Worm (Caenorhabditis elegans) whole organism, L4/young adult: ENCODE measurements around the gene C15H9.2.

Experiments used
- W03F9.2 ChIP-seq: fragments of 150-350 bp; optimal IDR thresholded peaks from 2 replicates; lab custom pipeline; 2014; ENCODE audit warnings: missing biosample characterization, missing genetic modification characterization
- dao-5 ChIP-seq: sonication (generic microtip); optimal IDR thresholded peaks from 2 replicates; lab custom pipeline; 2016; ENCODE audit warnings: missing genotype, missing genetic modification characterization, moderate library complexity, missing compliant biosample characterization
- him-1 ChIP-seq: sonication (generic microtip); optimal IDR thresholded peaks from 2 replicates; lab custom pipeline; 2016; ENCODE audit warnings: missing genotype, missing genetic modification reagents, missing genetic modification characterization, missing compliant biosample characterization

Gene C15H9.2

ce11 chrX:6145921-6146320 is 27.6 kb downstream of the C15H9.2 start:
- TF ChIP-seq him-1 (no peak), dao-5 (tag; lab: Kevin White, UChicago) (no peak), W03F9.2 (no peak)

- TF ChIP-seq W03F9.2 (no peak), dao-5 (tag; lab: Kevin White, UChicago) (no peak), him-1 (no peak)
Observed at ce11 chrX:6150449-6150848, 32.1 kb downstream of the C15H9.2 start, which contains the start of gene tag-275. Gene tag-275 (minus strand): TSS chrX:6150549.

- TF ChIP-seq W03F9.2 (no peak), him-1 (no peak), dao-5 (tag; lab: Kevin White, UChicago) (no peak)
Observed at ce11 chrX:6150949-6151519, 32.7 kb downstream of the C15H9.2 start.

- TF ChIP-seq him-1 (no peak), dao-5 (tag; lab: Kevin White, UChicago) (no peak), W03F9.2 (no peak)
Observed at ce11 chrX:6155436-6155835, 37.1 kb downstream of the C15H9.2 start.

- TF ChIP-seq W03F9.2 = no peak
- no peak for TF ChIP-seq dao-5 (tag; lab: Kevin White, UChicago)
- no peak for TF ChIP-seq him-1
Observed at ce11 chrX:6157411-6157916, 39.1 kb downstream of the C15H9.2 start.

- TF ChIP-seq dao-5 (tag; lab: Kevin White, UChicago) (no peak), W03F9.2 (no peak), him-1 (no peak)
Observed at ce11 chrX:6159562-6159961, 41.2 kb downstream of the C15H9.2 start.

ce11 chrX:6160427-6160826 is 42.1 kb downstream of the C15H9.2 start, which contains the start of gene odd-2:
Gene odd-2 (minus strand): TSS chrX:6160527.
- TF ChIP-seq him-1 (no peak), W03F9.2 (no peak), dao-5 (tag; lab: Kevin White, UChicago) (no peak)

ce11 chrX:6162037-6162436 is 43.7 kb downstream of the C15H9.2 start:
- TF ChIP-seq him-1 = no peak
- TF ChIP-seq W03F9.2 = no peak
- no peak for TF ChIP-seq dao-5 (tag; lab: Kevin White, UChicago)

- TF ChIP-seq W03F9.2 (no peak), him-1 (no peak), dao-5 (tag; lab: Kevin White, UChicago) (no peak)
Observed at ce11 chrX:6167376-6167775, 49.0 kb downstream of the C15H9.2 start.

- TF ChIP-seq him-1 (no peak), dao-5 (tag; lab: Kevin White, UChicago) (no peak), W03F9.2 (no peak)
Observed at ce11 chrX:6169252-6169651, 50.9 kb downstream of the C15H9.2 start, which contains the start of gene T25B2.2. Gene T25B2.2 (plus strand): TSS chrX:6169643.
